Fruit fly (Drosophila melanogaster) whole organism, embryonic: ENCODE results near the gene Blos4.

Source experiments
- CG10274 ChIP-seq: fragments of 200-800 bp; sonication (Bioruptor generic); optimal IDR thresholded peaks from 3 replicates; lab custom pipeline; 2017; ENCODE audit warnings: missing biosample characterization, mild to moderate bottlenecking, missing genetic modification characterization
- CG10462 ChIP-seq: fragments of 200-800 bp; sonication (Bioruptor generic); optimal IDR thresholded peaks from 2 replicates; lab custom pipeline; 2016; ENCODE audit warnings: missing biosample characterization, missing genetic modification characterization
- CG10565 ChIP-seq: fragments of 200-800 bp; sonication (Bioruptor generic); optimal IDR thresholded peaks from 3 replicates; lab custom pipeline; 2016; ENCODE audit warnings: missing biosample characterization, mild to moderate bottlenecking, missing genetic modification characterization
- CG11723 ChIP-seq: fragments of 200-800 bp; sonication (Bioruptor generic); optimal IDR thresholded peaks from 2 replicates; lab custom pipeline; 2017; ENCODE audit warnings: missing biosample characterization, mild to moderate bottlenecking, missing genetic modification characterization
- CG12659 ChIP-seq: fragments of 200-800 bp; sonication (Bioruptor generic); optimal IDR thresholded peaks from 3 replicates; lab custom pipeline; 2017; ENCODE audit warnings: mild to moderate bottlenecking, missing biosample characterization, missing genetic modification reagents, missing genetic modification characterization
- CG17802 ChIP-seq: fragments of 200-800 bp; sonication (Bioruptor generic); optimal IDR thresholded peaks from 2 replicates; lab custom pipeline; 2018; ENCODE audit warnings: missing biosample characterization, mild to moderate bottlenecking, missing genetic modification characterization, moderate library complexity
- CG31388 ChIP-seq: fragments of 200-800 bp; sonication (Bioruptor generic); optimal IDR thresholded peaks from 2 replicates; lab custom pipeline; 2016; ENCODE audit warnings: missing biosample characterization, missing genetic modification characterization
- CG32767 ChIP-seq: fragments of 200-800 bp; sonication (Bioruptor generic); IDR thresholded peaks from 2 replicates; pipeline ENCODE4 v1.3.6; 2022; ENCODE audit warnings: missing biosample characterization, missing genetic modification characterization
- CG3838 ChIP-seq: fragments of 200-800 bp; sonication (Bioruptor generic); optimal IDR thresholded peaks from 3 replicates; lab custom pipeline; 2016; ENCODE audit warnings: missing biosample characterization, missing genetic modification characterization
- CG4730 ChIP-seq: fragments of 200-800 bp; sonication (Bioruptor generic); IDR thresholded peaks from 2 replicates; pipeline ENCODE4 v1.3.6; 2022; ENCODE audit warnings: missing biosample characterization, missing genetic modification characterization
- CG6791 ChIP-seq: fragments of 200-800 bp; sonication (Bioruptor generic); IDR thresholded peaks from 3 replicates; pipeline ENCODE4 v1.3.6; 2022; ENCODE audit warnings: missing biosample characterization, missing genetic modification characterization; ENCODE audit not compliant: partially characterized antibody
- CG7839 ChIP-seq: fragments of 200-800 bp; sonication (Bioruptor generic); optimal IDR thresholded peaks from 3 replicates; lab custom pipeline; 2018; ENCODE audit warnings: missing biosample characterization, mild to moderate bottlenecking, missing genetic modification characterization, moderate library complexity
- CG8089 ChIP-seq: fragments of 200-800 bp; sonication (Bioruptor generic); optimal IDR thresholded peaks from 3 replicates; lab custom pipeline; 2016; ENCODE audit warnings: missing biosample characterization, missing genetic modification characterization
- CG9727 ChIP-seq: fragments of 200-800 bp; sonication (Bioruptor generic); optimal IDR thresholded peaks from 3 replicates; lab custom pipeline; 2017; ENCODE audit warnings: missing biosample characterization, mild to moderate bottlenecking, missing genetic modification characterization
- CG9876 ChIP-seq: fragments of 200-800 bp; sonication (Bioruptor generic); optimal IDR thresholded peaks from 2 replicates; lab custom pipeline; 2016; ENCODE audit warnings: missing biosample characterization, missing genetic modification characterization
- CHES-1-like ChIP-seq: fragments of 200-800 bp; sonication (Bioruptor generic); optimal IDR thresholded peaks from 2 replicates; lab custom pipeline; 2016; ENCODE audit warnings: missing biosample characterization, missing genetic modification characterization
- Dbx ChIP-seq: fragments of 200-800 bp; sonication (Bioruptor generic); IDR thresholded peaks from 3 replicates; pipeline ENCODE4 v1.3.6; 2022; ENCODE audit warnings: missing biosample characterization, missing genetic modification characterization
- Dek ChIP-seq: fragments of 200-800 bp; sonication (Bioruptor generic); optimal IDR thresholded peaks from 3 replicates; lab custom pipeline; 2019; ENCODE audit warnings: missing biosample characterization, mild to moderate bottlenecking, missing genetic modification characterization, moderate library complexity
- Doc2 ChIP-seq: fragments of 200-800 bp; sonication (Bioruptor generic); IDR thresholded peaks from 2 replicates; pipeline ENCODE4 v1.3.6; 2022; ENCODE audit warnings: missing biosample characterization, missing genetic modification characterization
- Kr ChIP-seq: fragments of 200-800 bp; sonication (Bioruptor generic); optimal IDR thresholded peaks from 2 replicates; lab custom pipeline; 2017; ENCODE audit warnings: missing biosample characterization, mild to moderate bottlenecking, missing genetic modification characterization
- Lpt ChIP-seq: fragments of >200 bp; optimal IDR thresholded peaks from 2 replicates; lab custom pipeline; 2018; ENCODE audit warnings: missing biosample characterization, missing genetic modification characterization
- MESR4 ChIP-seq: fragments of 200-800 bp; sonication (Bioruptor generic); optimal IDR thresholded peaks from 2 replicates; lab custom pipeline; 2018; ENCODE audit warnings: missing biosample characterization, mild to moderate bottlenecking, missing genetic modification characterization, moderate library complexity
- Myb ChIP-seq: fragments of 200-800 bp; sonication (Bioruptor generic); optimal IDR thresholded peaks from 2 replicates; lab custom pipeline; 2016; ENCODE audit warnings: missing biosample characterization, missing genetic modification characterization
- NC2β ChIP-seq: fragments of 200-800 bp; sonication (Bioruptor generic); optimal IDR thresholded peaks from 2 replicates; lab custom pipeline; 2016; ENCODE audit warnings: missing biosample characterization, missing genetic modification characterization
- Nf-YC ChIP-seq: fragments of 200-800 bp; optimal IDR thresholded peaks from 3 replicates; lab custom pipeline; 2019; ENCODE audit warnings: missing biosample characterization, mild to moderate bottlenecking, missing genetic modification characterization, moderate library complexity
- Pdp1 ChIP-seq, 2 experiments: fragments of 200-800 bp; sonication (Bioruptor generic); optimal IDR thresholded peaks; 3 replicates each; lab custom pipeline; 2016; ENCODE audit warnings: missing biosample characterization in 2 of 2, missing genetic modification characterization in 2 of 2, mild to moderate bottlenecking in 1 of 2, moderate library complexity in 1 of 2
- Sry-δ ChIP-seq: fragments of 200-800 bp; sonication (Bioruptor generic); optimal IDR thresholded peaks from 2 replicates; lab custom pipeline; 2016; ENCODE audit warnings: missing biosample characterization, missing genetic modification characterization
- YL-1 ChIP-seq: fragments of 200-800 bp; sonication (Bioruptor generic); optimal IDR thresholded peaks from 3 replicates; lab custom pipeline; 2017; ENCODE audit warnings: missing biosample characterization, mild to moderate bottlenecking, missing genetic modification characterization
- cad ChIP-seq: fragments of >200 bp; optimal IDR thresholded peaks from 2 replicates; lab custom pipeline; 2017; ENCODE audit warnings: missing biosample characterization, missing genetic modification characterization
- chinmo ChIP-seq: fragments of 200-800 bp; sonication (Bioruptor generic); IDR thresholded peaks from 4 replicates; pipeline ENCODE4 v1.3.6; 2022; ENCODE audit warnings: missing biosample characterization, missing genetic modification characterization; ENCODE audit not compliant: partially characterized antibody
- danr ChIP-seq: fragments of 200-800 bp; sonication (Bioruptor generic); IDR thresholded peaks from 2 replicates; pipeline ENCODE4 v1.3.6; 2022; ENCODE audit warnings: missing biosample characterization, missing genetic modification characterization
- dysf ChIP-seq: fragments of 200-800 bp; sonication (Bioruptor generic); IDR thresholded peaks from 3 replicates; pipeline ENCODE4 v1.3.6; 2022; ENCODE audit warnings: missing biosample characterization, missing genetic modification characterization
- en ChIP-seq: fragments of 200-800 bp; sonication (Bioruptor generic); optimal IDR thresholded peaks from 2 replicates; lab custom pipeline; 2016; ENCODE audit warnings: missing biosample characterization, missing genetic modification characterization
- hkb ChIP-seq, 2 experiments: fragments of 200-800 bp in 1 of 2; fragments of >200 bp in 1 of 2; sonication (Bioruptor generic) in 1 of 2; IDR thresholded peaks in 1 of 2; optimal IDR thresholded peaks in 1 of 2; 2 replicates each; pipeline versions ENCODE4 v1.3.6 to Lab custom; 2017 to 2022; ENCODE audit warnings: missing biosample characterization in 1 of 2, missing genetic modification characterization in 1 of 2
- hth ChIP-seq: fragments of >200 bp; optimal IDR thresholded peaks from 2 replicates; lab custom pipeline; 2017; ENCODE audit warnings: inconsistent platforms
- insv ChIP-seq, 2 experiments: fragments of 200-800 bp; sonication (Bioruptor generic); optimal IDR thresholded peaks; 3 replicates each; lab custom pipeline; 2016 to 2018; ENCODE audit warnings: missing biosample characterization in 2 of 2, missing genetic modification characterization in 2 of 2
- inv ChIP-seq: fragments of 200-800 bp; sonication (Bioruptor generic); IDR thresholded peaks from 2 replicates; pipeline ENCODE4 v1.3.6; 2022; ENCODE audit warnings: missing biosample characterization, missing genetic modification characterization; ENCODE audit not compliant: partially characterized antibody
- kah ChIP-seq: fragments of 200-800 bp; sonication (Bioruptor generic); optimal IDR thresholded peaks from 2 replicates; lab custom pipeline; 2018; ENCODE audit warnings: missing biosample characterization, mild to moderate bottlenecking, missing genetic modification characterization
- kni ChIP-seq: fragments of 200-800 bp; sonication (Bioruptor generic); optimal IDR thresholded peaks from 3 replicates; lab custom pipeline; 2017; ENCODE audit warnings: mild to moderate bottlenecking, missing biosample characterization, missing genetic modification reagents, missing genetic modification characterization
- lov ChIP-seq, 2 experiments: fragments of 200-800 bp in 1 of 2; fragments of >200 bp in 1 of 2; sonication (Bioruptor generic) in 1 of 2; IDR thresholded peaks in 1 of 2; optimal IDR thresholded peaks in 1 of 2; 2 replicates in 1 of 2; 3 replicates in 1 of 2; pipeline versions ENCODE4 v1.3.6 to Lab custom; 2017 to 2022; ENCODE audit warnings: missing biosample characterization in 1 of 2, missing genetic modification characterization in 1 of 2
- mirr ChIP-seq: fragments of 200-800 bp; sonication (Bioruptor generic); optimal IDR thresholded peaks from 3 replicates; lab custom pipeline; 2018; ENCODE audit warnings: missing biosample characterization, mild to moderate bottlenecking, missing genetic modification characterization
- org-1 ChIP-seq: fragments of 200-800 bp; sonication (Bioruptor generic); optimal IDR thresholded peaks from 2 replicates; lab custom pipeline; 2017; ENCODE audit warnings: missing biosample characterization, missing genetic modification characterization
- stwl ChIP-seq: fragments of 200-800 bp; sonication (Bioruptor generic); optimal IDR thresholded peaks from 3 replicates; lab custom pipeline; 2018; ENCODE audit warnings: missing biosample characterization, mild to moderate bottlenecking, missing genetic modification characterization, moderate library complexity
- tna ChIP-seq: fragments of 200-800 bp; sonication (Bioruptor generic); IDR thresholded peaks from 2 replicates; pipeline ENCODE4 v1.3.6; 2022; ENCODE audit warnings: missing biosample characterization, missing genetic modification characterization; ENCODE audit not compliant: partially characterized antibody
- trh ChIP-seq: fragments of 200-800 bp; sonication (Bioruptor generic); optimal IDR thresholded peaks from 2 replicates; lab custom pipeline; 2016; ENCODE audit warnings: missing biosample characterization, missing genetic modification characterization
- tup ChIP-seq: fragments of 200-800 bp; sonication (Bioruptor generic); optimal IDR thresholded peaks from 2 replicates; lab custom pipeline; 2016; ENCODE audit warnings: missing biosample characterization, mild to moderate bottlenecking, missing genetic modification characterization, moderate library complexity
- unpg ChIP-seq: fragments of 200-800 bp; sonication (Bioruptor generic); optimal IDR thresholded peaks from 3 replicates; lab custom pipeline; 2018; ENCODE audit warnings: missing biosample characterization, mild to moderate bottlenecking, missing genetic modification characterization, moderate library complexity
- wek ChIP-seq: fragments of 200-800 bp; sonication (Bioruptor generic); optimal IDR thresholded peaks from 3 replicates; lab custom pipeline; 2018; ENCODE audit warnings: missing biosample characterization, mild to moderate bottlenecking, missing genetic modification characterization, moderate library complexity
- yki ChIP-seq: fragments of >200 bp; optimal IDR thresholded peaks from 3 replicates; lab custom pipeline; 2018

Gene Blos4

DNA sequence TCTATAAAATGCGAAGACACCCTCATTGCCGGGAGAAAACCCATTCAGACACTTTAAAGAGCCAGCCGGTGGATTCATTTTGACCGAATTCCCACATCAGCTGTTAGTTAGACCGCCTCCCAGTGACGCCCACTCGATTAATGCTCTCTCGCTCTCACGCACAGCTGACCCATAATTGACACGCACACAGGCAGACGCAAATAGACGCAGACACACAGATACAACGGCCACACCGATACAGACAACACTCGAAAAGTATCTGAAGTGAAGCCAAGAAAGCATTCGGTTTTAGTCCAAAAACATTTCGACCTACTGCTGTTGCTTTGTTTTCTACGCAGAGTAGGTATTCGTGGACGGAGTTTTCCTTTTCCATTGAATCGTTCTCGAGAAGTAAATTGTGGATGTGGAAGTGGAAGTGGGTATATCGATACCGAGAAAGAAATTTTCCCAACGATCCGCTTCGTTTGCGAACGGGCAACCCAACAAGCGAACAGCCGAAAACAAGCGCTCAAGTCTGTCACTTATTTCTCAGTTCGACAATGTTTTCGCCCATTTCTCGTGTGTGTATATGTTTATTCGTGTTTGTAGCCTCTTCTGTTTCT is 18.7 kb upstream of the Blos4 start (continued):
- peak; percentile 70; the same call in 1 of the 4 replicates for TF ChIP-seq chinmo (GFP tag; lab: Robert Waterston, UW)
- TF ChIP-seq wek (GFP tag; lab: Kevin White, UChicago), result no peak
- TF ChIP-seq hkb (optimal IDR thresholded peaks at IDR 0.05; lab: Kevin White, UChicago), result no peak
- 0 out of 2 replicates have a peak, but pooled peaks have one; percentile 7 for TF ChIP-seq hkb (GFP tag; IDR thresholded peaks at IDR 0.05; lab: Robert Waterston, UW)
- peak; percentile 5 for TF ChIP-seq Nf-YC (tag; lab: Kevin White, UChicago)
- TF ChIP-seq lov (optimal IDR thresholded peaks at IDR 0.05; lab: Kevin White, UChicago), result no peak
- TF ChIP-seq lov (GFP tag; IDR thresholded peaks at IDR 0.05; lab: Robert Waterston, UW), result 0 out of 3 replicates have a peak, but pooled peaks have one; percentile 58
- TF ChIP-seq tup (GFP tag; lab: Kevin White, UChicago), result no peak
- no peak for TF ChIP-seq trh
- no peak for TF ChIP-seq CG10462 (GFP tag; lab: Kevin White, UChicago)
- no peak for TF ChIP-seq cad (GFP tag; lab: Kevin White, UChicago)
- TF ChIP-seq unpg (GFP tag; lab: Kevin White, UChicago), result no peak
- TF ChIP-seq stwl, result no peak
- no peak for TF ChIP-seq Pdp1 (GFP tag; optimal IDR thresholded peaks at IDR 0.05; lab: Kevin White, UChicago)
- TF ChIP-seq danr, result no peak
- no peak for TF ChIP-seq NC2β (GFP tag; lab: Kevin White, UChicago)
- TF ChIP-seq tna (GFP tag; lab: Robert Waterston, UW), result no peak; the same call in 1 of the 2 replicates
- no peak for TF ChIP-seq CG6791 (GFP tag; lab: Robert Waterston, UW)
- no peak for TF ChIP-seq CG4730
- no peak for TF ChIP-seq Lpt (GFP tag; lab: Kevin White, UChicago)
- no peak for TF ChIP-seq CG10565 (GFP tag; lab: Kevin White, UChicago)
- no peak for TF ChIP-seq CG11723
- TF ChIP-seq mirr (GFP tag; lab: Kevin White, UChicago), result peak; percentile 40
- TF ChIP-seq MESR4 (GFP tag; lab: Kevin White, UChicago), result no peak
- TF ChIP-seq CG3838 (GFP tag; lab: Kevin White, UChicago), result no peak
- no peak for TF ChIP-seq CG32767 (GFP tag; lab: Robert Waterston, UW)
- no peak; the same call in 2 of the 3 replicates for TF ChIP-seq Dbx
- TF ChIP-seq YL-1 (GFP tag; lab: Kevin White, UChicago), result no peak
- no peak for TF ChIP-seq org-1 (GFP tag; lab: Kevin White, UChicago)
- TF ChIP-seq CHES-1-like (GFP tag; lab: Kevin White, UChicago), result no peak
- peak; percentile 81 for TF ChIP-seq kni (GFP tag; lab: Kevin White, UChicago)
- TF ChIP-seq CG31388 (GFP tag; lab: Kevin White, UChicago), result no peak
- no peak for TF ChIP-seq CG7839 (tag; lab: Kevin White, UChicago)
- TF ChIP-seq en (GFP tag; lab: Kevin White, UChicago), result no peak
- TF ChIP-seq hth, result no peak
- TF ChIP-seq insv (GFP tag; optimal IDR thresholded peaks at IDR 0.05; lab: Kevin White, UChicago), result no peak
- no peak for TF ChIP-seq dysf
- no peak for TF ChIP-seq inv (GFP tag; lab: Robert Waterston, UW)
- no peak for TF ChIP-seq CG12659
- no peak for TF ChIP-seq Dek (tag; lab: Kevin White, UChicago)
- no peak for TF ChIP-seq CG17802 (tag; lab: Kevin White, UChicago)
- no peak for TF ChIP-seq CG8089
- no peak for TF ChIP-seq Sry-δ
- TF ChIP-seq Kr (GFP tag; lab: Kevin White, UChicago), result no peak
- TF ChIP-seq CG9876, result no peak
- no peak for TF ChIP-seq CG10274 (GFP tag; lab: Kevin White, UChicago)
- TF ChIP-seq yki, result no peak
- TF ChIP-seq kah (GFP tag; lab: Kevin White, UChicago), result peak; percentile 41
- TF ChIP-seq Myb (GFP tag; lab: Kevin White, UChicago), result no peak
- TF ChIP-seq CG9727 (GFP tag; lab: Kevin White, UChicago), result peak; percentile 2
- TF ChIP-seq Doc2 (GFP tag; lab: Robert Waterston, UW), result no peak
